Worm (Caenorhabditis elegans): ENCODE results near the gene F58G11.4.

ce11 chrV:13653713-13654393 lies 18.5 kb upstream of the F58G11.4 start, which contains the start of gene lpin-1:
- TF ChIP-seq lsy-2 (tag; optimal IDR thresholded peaks at IDR 0.05): no peak
- no peak for TF ChIP-seq rnt-1 (tag; optimal IDR thresholded peaks at IDR 0.05)
- no peak for TF ChIP-seq lin-39 (tag; optimal IDR thresholded peaks at IDR 0.05)
- TF ChIP-seq ztf-11 (tag; optimal IDR thresholded peaks at IDR 0.05): no peak
- no peak for TF ChIP-seq nhr-237 (tag; optimal IDR thresholded peaks at IDR 0.05)
- TF ChIP-seq ets-5 (GFP tag; IDR thresholded peaks at IDR 0.05): no peak
